Fruit fly (Drosophila melanogaster): ENCODE data around the gene CG13083.

The CG13083 gene

DNA sequence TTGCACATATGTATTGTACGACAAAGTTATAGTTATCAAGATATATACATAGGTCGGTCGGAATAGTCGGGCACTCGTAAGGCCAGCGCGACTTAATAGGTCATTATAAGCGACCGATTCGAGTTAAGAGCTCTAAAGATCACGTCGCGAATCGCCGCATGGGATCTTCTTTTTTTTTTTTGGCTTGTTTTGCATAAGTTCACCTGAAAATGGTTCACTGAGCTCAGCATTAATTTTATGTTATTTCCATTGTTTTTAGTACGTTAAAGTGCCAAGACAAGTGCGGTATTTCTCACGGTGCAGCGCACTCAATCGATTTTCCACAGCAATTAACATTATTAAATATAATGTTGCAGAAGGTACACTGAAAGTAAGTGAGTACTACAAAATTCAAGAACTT, 46.0 kb upstream of the CG13083 start:
- peak; percentile 20 for TF ChIP-seq sens (GFP tag)
- TF ChIP-seq CG12071 (GFP tag; optimal IDR thresholded peaks at IDR 0.05) = no peak

DNA sequence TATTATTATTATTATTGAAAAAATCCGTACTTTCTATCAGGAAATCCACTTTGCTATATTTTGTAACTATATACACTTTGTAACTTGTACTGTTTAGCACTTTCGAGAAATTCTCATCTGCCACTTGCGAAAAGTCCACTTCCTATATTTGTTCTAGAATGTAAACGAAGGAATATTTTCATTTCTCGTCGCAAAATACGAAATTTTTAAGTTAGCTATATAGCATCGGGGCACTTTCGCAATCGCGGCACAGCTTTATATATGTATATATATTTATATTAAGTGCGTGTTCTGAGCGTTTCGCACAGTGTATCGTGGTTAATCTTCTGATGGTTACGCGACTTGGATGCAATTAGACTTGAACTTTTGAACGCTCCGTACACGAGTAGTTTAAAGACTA, 45.5 kb upstream of the CG13083 start, which contains the start of gene RanGAP:
Gene RanGAP, plus strand, starts transcription at position 169 of the 400 bp plus-strand sequence.
- peak; percentile 44; the same call in 1 of the 2 replicates for TF ChIP-seq Drgx (GFP tag; IDR thresholded peaks at IDR 0.05)
- TF ChIP-seq Opbp (GFP tag; IDR thresholded peaks at IDR 0.05; ENCODE audit: partially characterized antibody) = no peak

DNA sequence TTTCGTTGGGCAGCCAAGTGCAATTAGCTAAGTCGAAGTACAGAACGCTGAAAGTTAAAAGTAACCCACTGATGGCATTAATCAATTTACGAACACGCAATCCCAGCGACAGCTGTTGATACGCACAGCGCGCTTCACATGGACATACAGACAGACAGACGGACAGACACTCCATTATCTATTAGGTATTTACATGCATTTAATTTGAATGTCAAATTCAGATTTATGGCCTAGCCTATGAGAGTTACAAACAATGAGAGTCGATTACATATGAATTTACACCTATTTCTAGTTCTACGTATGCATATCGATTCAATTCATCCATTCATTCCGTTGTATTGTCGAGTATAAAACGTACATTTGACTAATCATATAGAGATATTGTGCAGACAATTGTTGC, 44.7 kb upstream of the CG13083 start, which contains the start of gene CG10237:
Gene CG10237, minus strand, starts transcription at position 101 of the 400 bp plus-strand sequence.
- 0 out of 3 replicates have a peak, but pooled peaks have one; percentile 39 for TF ChIP-seq ci (GFP tag; IDR thresholded peaks at IDR 0.05)
- TF ChIP-seq zfh2 (GFP tag; optimal IDR thresholded peaks at IDR 0.05) = no peak
- TF ChIP-seq Med (GFP tag) = peak; percentile 47
- TF ChIP-seq sima (GFP tag; optimal IDR thresholded peaks at IDR 0.05) = no peak
- no peak for TF ChIP-seq twi (tag; optimal IDR thresholded peaks at IDR 0.05)
- no peak for TF ChIP-seq CG1832 (GFP tag; optimal IDR thresholded peaks at IDR 0.05)
- TF ChIP-seq CG12659 (GFP tag; optimal IDR thresholded peaks at IDR 0.05) = no peak
- no peak for TF ChIP-seq CG13296 (GFP tag; optimal IDR thresholded peaks at IDR 0.05)

DNA sequence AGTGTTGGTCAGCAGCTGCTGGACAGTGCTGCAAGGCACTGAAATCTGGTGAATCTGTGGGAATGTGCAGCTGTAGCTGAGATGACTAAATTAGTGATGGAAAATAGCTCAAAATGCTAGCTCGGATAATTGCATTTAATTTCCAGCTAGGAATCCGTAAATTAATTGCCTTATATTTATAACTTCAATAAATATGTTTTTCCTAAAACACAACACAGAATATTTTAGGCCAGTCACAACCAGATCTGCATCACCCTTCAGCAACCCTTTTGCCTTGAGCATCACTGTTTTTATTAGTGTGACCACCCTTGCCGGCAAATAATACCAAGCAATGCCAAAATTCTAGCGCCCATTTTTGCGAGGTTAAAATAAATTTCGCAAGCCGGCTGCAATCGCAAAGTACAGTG, 42.6 kb upstream of the CG13083 start, which contains the start of gene Hs2st:
Gene Hs2st, minus strand, starts transcription at position 17 of the 407 bp plus-strand sequence.
- TF ChIP-seq CG1647 (GFP tag; optimal IDR thresholded peaks at IDR 0.05) = peak; percentile 92
- TF ChIP-seq ems (GFP tag; optimal IDR thresholded peaks at IDR 0.05) = peak; percentile 95
- TF ChIP-seq CG1603 (tag; optimal IDR thresholded peaks at IDR 0.05) = peak; percentile 96
- peak; percentile 93 for TF ChIP-seq CG9876 (GFP tag; optimal IDR thresholded peaks at IDR 0.05)
- peak; percentile 58 for TF ChIP-seq NC2α (GFP tag; optimal IDR thresholded peaks at IDR 0.05)
- TF ChIP-seq CG18476 (GFP tag; optimal IDR thresholded peaks at IDR 0.05) = peak; percentile 93
- no peak for TF ChIP-seq hth (optimal IDR thresholded peaks at IDR 0.05)
- TF ChIP-seq PHDP (tag; optimal IDR thresholded peaks at IDR 0.05) = peak; percentile 86
- TF ChIP-seq CG10979 (tag; optimal IDR thresholded peaks at IDR 0.05) = peak; percentile 81
- TF ChIP-seq CG10267 (tag; optimal IDR thresholded peaks at IDR 0.05) = peak; percentile 99
- TF ChIP-seq insv (GFP tag; optimal IDR thresholded peaks at IDR 0.05) = peak in 1 of 2 experiments; percentile 75
- peak in 1 of 3 experiments; percentile 88 for TF ChIP-seq lola (GFP tag; optimal IDR thresholded peaks at IDR 0.05)
- peak; percentile 95 for TF ChIP-seq CG6272 (GFP tag; IDR thresholded peaks at IDR 0.05)
- TF ChIP-seq phol (tag; optimal IDR thresholded peaks at IDR 0.05) = peak; percentile 94
- TF ChIP-seq CG7928 (GFP tag; optimal IDR thresholded peaks at IDR 0.05) = peak; percentile 71
- TF ChIP-seq CG15696 (tag; optimal IDR thresholded peaks at IDR 0.05) = peak; percentile 91
- TF ChIP-seq Myb (GFP tag; optimal IDR thresholded peaks at IDR 0.05) = peak; percentile 85
- peak; percentile 46 for TF ChIP-seq wek (GFP tag; optimal IDR thresholded peaks at IDR 0.05)
- peak; percentile 82 for TF ChIP-seq ewg (GFP tag; optimal IDR thresholded peaks at IDR 0.05)
- peak; percentile 65 for TF ChIP-seq salm (tag; optimal IDR thresholded peaks at IDR 0.05)
- TF ChIP-seq trem (tag; optimal IDR thresholded peaks at IDR 0.05) = peak; percentile 83
- TF ChIP-seq Hey (tag; optimal IDR thresholded peaks at IDR 0.05) = peak; percentile 77
- TF ChIP-seq CG8290 (GFP tag; optimal IDR thresholded peaks at IDR 0.05) = peak; percentile 94
- TF ChIP-seq CG8290 (tag; optimal IDR thresholded peaks at IDR 0.05) = peak; percentile 83 to 95
- no peak for TF ChIP-seq Lpt (GFP tag; optimal IDR thresholded peaks at IDR 0.05)
- peak; percentile 19 for TF ChIP-seq run (tag; optimal IDR thresholded peaks at IDR 0.05)
- TF ChIP-seq fd3F (GFP tag; optimal IDR thresholded peaks at IDR 0.05) = peak; percentile 88
- peak; percentile 93 for TF ChIP-seq Gug (GFP tag; IDR thresholded peaks at IDR 0.05)
- TF ChIP-seq CG11560 (tag; IDR thresholded peaks at IDR 0.05) = peak; percentile 87
- TF ChIP-seq sc (optimal IDR thresholded peaks at IDR 0.05) = no peak
- peak; percentile 81 for TF ChIP-seq sc (GFP tag; optimal IDR thresholded peaks at IDR 0.05)
- TF ChIP-seq ken (GFP tag; IDR thresholded peaks at IDR 0.05) = peak; percentile 95
- peak; percentile 86 for TF ChIP-seq ara (GFP tag; IDR thresholded peaks at IDR 0.05)
- TF ChIP-seq pfk (GFP tag; optimal IDR thresholded peaks at IDR 0.05) = peak; percentile 34
- peak; percentile 76 for TF ChIP-seq sens-2 (GFP tag; IDR thresholded peaks at IDR 0.05)

All from whole organism, embryonic.